Fruit fly (Drosophila melanogaster) whole organism, adult: ENCODE results near the gene TrpA1.

Source experiments
- CG11617 ChIP-seq: fragments of 200-800 bp; sonication (Bioruptor generic); optimal IDR thresholded peaks from 2 replicates; lab custom pipeline; 2017; ENCODE audit warnings: mild to moderate bottlenecking, missing biosample characterization, missing genetic modification reagents, missing genetic modification characterization
- CG12768 ChIP-seq: fragments of 200-800 bp; sonication (Bioruptor generic); optimal IDR thresholded peaks from 2 replicates; lab custom pipeline; 2017; ENCODE audit warnings: missing biosample characterization, missing genetic modification characterization, mild to moderate bottlenecking, moderate library complexity, missing genetic modification reagents
- CG14711 ChIP-seq: fragments of 200-800 bp; sonication (Bioruptor generic); optimal IDR thresholded peaks from 2 replicates; lab custom pipeline; 2018; ENCODE audit warnings: missing biosample characterization, mild to moderate bottlenecking, missing genetic modification characterization, moderate library complexity
- CG1620 ChIP-seq: fragments of 200-800 bp; sonication (Bioruptor generic); optimal IDR thresholded peaks from 2 replicates; lab custom pipeline; 2016; ENCODE audit warnings: missing biosample characterization, missing genetic modification characterization
- CG33017 ChIP-seq: fragments of 200-800 bp; sonication (Bioruptor generic); optimal IDR thresholded peaks from 2 replicates; lab custom pipeline; 2018; ENCODE audit warnings: missing biosample characterization, mild to moderate bottlenecking, missing genetic modification characterization, moderate library complexity
- CG5204 ChIP-seq: fragments of 200-800 bp; sonication (Bioruptor generic); optimal IDR thresholded peaks from 2 replicates; lab custom pipeline; 2016; ENCODE audit warnings: missing biosample characterization, missing genetic modification characterization
- CG7045 ChIP-seq: fragments of 200-800 bp; sonication (Bioruptor generic); optimal IDR thresholded peaks from 2 replicates; lab custom pipeline; 2017; ENCODE audit warnings: missing biosample characterization, mild to moderate bottlenecking, missing genetic modification characterization
- CG7101 ChIP-seq: fragments of 200-800 bp; sonication (Bioruptor generic); optimal IDR thresholded peaks from 2 replicates; lab custom pipeline; 2018; ENCODE audit warnings: missing biosample characterization, mild to moderate bottlenecking, missing genetic modification characterization, moderate library complexity
- Clk ChIP-seq: fragments of 200-800 bp; sonication (Bioruptor generic); optimal IDR thresholded peaks from 2 replicates; lab custom pipeline; 2017; ENCODE audit warnings: missing biosample characterization, missing genetic modification characterization
- Crg-1 ChIP-seq: fragments of 200-800 bp; sonication (Bioruptor generic); optimal IDR thresholded peaks from 2 replicates; lab custom pipeline; 2016; ENCODE audit warnings: missing biosample characterization, missing genetic modification characterization
- Hr96 ChIP-seq: fragments of 200-800 bp; sonication (Bioruptor generic); optimal IDR thresholded peaks from 2 replicates; lab custom pipeline; 2016; ENCODE audit warnings: missing biosample characterization, missing genetic modification characterization
- Mnt ChIP-seq: fragments of 200-800 bp; sonication (Bioruptor generic); optimal IDR thresholded peaks from 2 replicates; lab custom pipeline; 2016; ENCODE audit warnings: missing biosample characterization, mild to moderate bottlenecking, missing genetic modification characterization
- bab1 ChIP-seq: fragments of 200-800 bp; sonication (Bioruptor generic); optimal IDR thresholded peaks from 3 replicates; lab custom pipeline; 2019; ENCODE audit warnings: missing biosample characterization, mild to moderate bottlenecking, missing genetic modification characterization, moderate library complexity
- cic ChIP-seq: fragments of 200-800 bp; sonication (Bioruptor generic); optimal IDR thresholded peaks from 2 replicates; lab custom pipeline; 2017; ENCODE audit warnings: missing biosample characterization, mild to moderate bottlenecking, missing genetic modification characterization, moderate library complexity
- cnc ChIP-seq, 2 experiments: fragments of >200 bp; optimal IDR thresholded peaks; 2 replicates each; lab custom pipeline; 2017
- kay ChIP-seq: fragments of 200-800 bp; sonication (Bioruptor generic); peaks from one replicate; lab custom pipeline; 2016; ENCODE audit warnings: missing biosample characterization, missing genetic modification characterization, borderline replicate concordance
- ovo ChIP-seq: fragments of 200-800 bp; sonication (Bioruptor generic); optimal IDR thresholded peaks from 2 replicates; lab custom pipeline; 2016; ENCODE audit warnings: missing biosample characterization, missing genetic modification characterization
- pad ChIP-seq: fragments of 200-800 bp; sonication (Bioruptor generic); optimal IDR thresholded peaks from 3 replicates; lab custom pipeline; 2017; ENCODE audit warnings: missing biosample characterization, missing genetic modification characterization, mild to moderate bottlenecking, moderate library complexity, missing genetic modification reagents
- tj ChIP-seq: fragments of 200-800 bp; sonication (Bioruptor generic); optimal IDR thresholded peaks from 3 replicates; lab custom pipeline; 2017; ENCODE audit warnings: missing biosample characterization, mild to moderate bottlenecking, missing genetic modification characterization, moderate library complexity
- toe ChIP-seq: fragments of 200-800 bp; sonication (Bioruptor generic); optimal IDR thresholded peaks from 2 replicates; lab custom pipeline; 2016; ENCODE audit warnings: missing biosample characterization, missing genetic modification characterization

TrpA1 gene

dm6 chr3L:8855262-8855661 lies 49.7 kb downstream of the TrpA1 start:
- no peak for TF ChIP-seq CG12768 (GFP tag; lab: Kevin White, UChicago)
- no peak for TF ChIP-seq ovo
- no peak for TF ChIP-seq bab1
- no peak for TF ChIP-seq toe (GFP tag; lab: Kevin White, UChicago)
- TF ChIP-seq CG7101 (tag; lab: Kevin White, UChicago), result no peak
- no peak for TF ChIP-seq Crg-1 (GFP tag; lab: Kevin White, UChicago)
- no peak for TF ChIP-seq CG1620
- TF ChIP-seq cnc (optimal IDR thresholded peaks at IDR 0.05; lab: Kevin White, UChicago), result no peak
- TF ChIP-seq pad (GFP tag; lab: Kevin White, UChicago), result no peak
- TF ChIP-seq CG11617, result no peak
- no peak for TF ChIP-seq CG5204
- no peak for TF ChIP-seq tj (GFP tag; lab: Kevin White, UChicago)
- no peak for TF ChIP-seq CG7045 (GFP tag; lab: Kevin White, UChicago)
- no peak for TF ChIP-seq CG14711
- TF ChIP-seq kay, result no peak
- no peak for TF ChIP-seq Clk (GFP tag; lab: Kevin White, UChicago)
- no peak for TF ChIP-seq cic (GFP tag; lab: Kevin White, UChicago)
- TF ChIP-seq Mnt (GFP tag; lab: Kevin White, UChicago), result no peak
- no peak for TF ChIP-seq CG33017 (tag; lab: Kevin White, UChicago)
- no peak for TF ChIP-seq Hr96 (GFP tag; lab: Kevin White, UChicago)

- TF ChIP-seq Hr96 (GFP tag; lab: Kevin White, UChicago) (no peak), toe (GFP tag; lab: Kevin White, UChicago) (no peak), CG14711 (no peak), bab1 (no peak), CG11617 (no peak), Crg-1 (GFP tag; lab: Kevin White, UChicago) (no peak), CG1620 (no peak), CG12768 (GFP tag; lab: Kevin White, UChicago) (no peak), kay (no peak), CG33017 (tag; lab: Kevin White, UChicago) (no peak), Mnt (GFP tag; lab: Kevin White, UChicago) (no peak), CG7045 (GFP tag; lab: Kevin White, UChicago) (no peak), tj (GFP tag; lab: Kevin White, UChicago) (no peak), Clk (GFP tag; lab: Kevin White, UChicago) (no peak), ovo (no peak), pad (GFP tag; lab: Kevin White, UChicago) (no peak)
Measured at dm6 chr3L:8853382-8853781, 51.6 kb downstream of the TrpA1 start.

- TF ChIP-seq ovo (no peak), Hr96 (GFP tag; lab: Kevin White, UChicago) (no peak), Crg-1 (GFP tag; lab: Kevin White, UChicago) (no peak), pad (GFP tag; lab: Kevin White, UChicago) (no peak), CG5204 (no peak)
Measured at dm6 chr3L:8852907-8853306, 52.1 kb downstream of the TrpA1 start.

- TF ChIP-seq tj (GFP tag; lab: Kevin White, UChicago) (no peak), CG33017 (tag; lab: Kevin White, UChicago) (no peak), cnc (optimal IDR thresholded peaks at IDR 0.05; lab: Kevin White, UChicago) (no peak), Clk (GFP tag; lab: Kevin White, UChicago) (no peak), CG14711 (no peak)
Measured at dm6 chr3L:8851950-8852349, 53.0 kb downstream of the TrpA1 start.

- TF ChIP-seq CG1620 (no peak), toe (GFP tag; lab: Kevin White, UChicago) (no peak), CG33017 (tag; lab: Kevin White, UChicago) (no peak), Crg-1 (GFP tag; lab: Kevin White, UChicago) (no peak), CG7101 (tag; lab: Kevin White, UChicago) (no peak), Hr96 (GFP tag; lab: Kevin White, UChicago) (no peak), CG11617 (no peak), CG5204 (no peak), cic (GFP tag; lab: Kevin White, UChicago) (no peak), CG12768 (GFP tag; lab: Kevin White, UChicago) (no peak)
Measured at dm6 chr3L:8850784-8851704, 54.0 kb downstream of the TrpA1 start.

dm6 chr3L:8849817-8850216 lies 55.2 kb downstream of the TrpA1 start:
- no peak for TF ChIP-seq Hr96 (GFP tag; lab: Kevin White, UChicago)
- no peak for TF ChIP-seq pad (GFP tag; lab: Kevin White, UChicago)
- TF ChIP-seq CG33017 (tag; lab: Kevin White, UChicago), result no peak
- no peak for TF ChIP-seq toe (GFP tag; lab: Kevin White, UChicago)
- no peak for TF ChIP-seq tj (GFP tag; lab: Kevin White, UChicago)
- TF ChIP-seq kay, result no peak
- no peak for TF ChIP-seq CG12768 (GFP tag; lab: Kevin White, UChicago)
- TF ChIP-seq Clk (GFP tag; lab: Kevin White, UChicago), result no peak
- no peak for TF ChIP-seq bab1
- no peak for TF ChIP-seq Mnt (GFP tag; lab: Kevin White, UChicago)
- TF ChIP-seq CG1620, result no peak
- no peak for TF ChIP-seq CG7101 (tag; lab: Kevin White, UChicago)
- no peak for TF ChIP-seq cnc (optimal IDR thresholded peaks at IDR 0.05; lab: Kevin White, UChicago)
- TF ChIP-seq CG11617, result no peak
- no peak for TF ChIP-seq ovo
- TF ChIP-seq cic (GFP tag; lab: Kevin White, UChicago), result no peak
